Worm (Caenorhabditis elegans): ENCODE measurements around the gene Y113G7A.14.

Y113G7A.14 gene

DNA sequence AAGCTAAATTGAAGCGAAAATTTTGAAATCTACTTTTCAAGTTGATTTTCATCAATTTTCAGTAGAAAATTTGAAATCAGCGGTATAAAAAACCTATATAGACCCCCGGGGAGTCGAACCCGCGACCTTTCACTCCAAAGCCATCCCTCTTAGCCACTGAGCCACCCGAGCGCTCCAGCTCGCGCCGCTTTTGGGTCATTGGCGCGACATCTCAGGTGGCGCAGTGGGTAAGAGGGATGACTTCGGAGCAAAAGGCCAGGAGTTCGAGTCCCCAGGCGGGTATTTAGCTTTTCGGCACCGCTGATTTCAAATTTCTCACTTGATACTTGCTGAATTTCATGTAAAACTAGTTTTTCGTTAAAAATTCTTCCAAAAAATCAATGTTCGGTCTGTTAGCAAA is 11.6 kb downstream of the Y113G7A.14 start:
- TF ChIP-seq klf-2 (GFP tag; conservative IDR thresholded peaks at IDR 0.05) (0 out of 2 replicates have a peak, but pooled peaks have one; percentile 23), cog-1 (tag; optimal IDR thresholded peaks at IDR 0.05) (no peak)

DNA sequence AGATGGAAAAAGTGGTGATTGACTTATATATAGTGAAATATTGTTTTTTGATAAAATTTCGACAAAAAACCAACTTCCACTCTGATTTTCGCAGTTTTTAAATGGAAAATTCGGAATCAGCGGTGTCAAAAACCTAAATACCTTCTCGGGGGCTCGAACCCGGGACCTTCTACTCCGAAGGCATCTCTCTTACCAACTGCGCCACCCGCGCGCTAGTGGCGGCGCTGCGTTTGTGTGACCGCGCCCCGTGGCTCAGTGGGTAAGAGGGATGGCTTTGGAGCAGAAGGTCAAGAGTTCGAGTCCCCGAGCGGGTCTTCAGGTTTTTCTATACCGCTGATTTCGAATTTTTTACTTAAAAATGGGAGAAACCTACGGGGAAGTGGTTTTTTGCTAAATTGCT is 13.1 kb downstream of the Y113G7A.14 start:
- TF ChIP-seq ztf-29 (GFP tag; IDR thresholded peaks at IDR 0.05) (no peak), cog-1 (tag; optimal IDR thresholded peaks at IDR 0.05) (no peak), flt-1 (GFP tag; IDR thresholded peaks at IDR 0.05) (no peak), ztf-23 (GFP tag; IDR thresholded peaks at IDR 0.05) (no peak), tab-1 (GFP tag; IDR thresholded peaks at IDR 0.05) (no peak), klf-2 (GFP tag; conservative IDR thresholded peaks at IDR 0.05) (no peak), med-1 (GFP tag; optimal IDR thresholded peaks at IDR 0.05; ENCODE audit: insufficient read depth) (no peak), T22C8.4 (GFP tag; IDR thresholded peaks at IDR 0.05) (no peak), ref-1 (GFP tag; conservative IDR thresholded peaks at IDR 0.05) (no peak)

DNA sequence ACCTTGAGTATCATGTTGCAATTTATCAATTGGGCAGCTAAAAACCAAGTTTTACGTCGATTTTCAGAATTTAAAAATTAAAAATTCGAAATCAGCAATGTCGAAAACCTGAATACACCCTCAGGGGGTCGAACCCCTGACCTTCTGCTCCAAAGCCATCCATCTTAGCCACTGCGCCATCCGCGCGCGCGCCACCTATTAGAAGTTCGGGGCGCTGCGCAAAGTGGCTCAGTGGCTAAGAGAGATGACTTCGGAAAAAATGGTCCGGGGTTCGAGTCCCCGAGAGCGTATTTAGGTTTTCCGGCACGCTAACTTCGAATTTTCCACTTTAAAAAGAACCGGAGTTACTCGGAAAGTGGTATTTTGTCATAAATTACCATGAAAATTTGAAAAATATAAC is 13.9 kb downstream of the Y113G7A.14 start:
- no peak for TF ChIP-seq flt-1 (GFP tag; IDR thresholded peaks at IDR 0.05)
- no peak for TF ChIP-seq cog-1 (tag; optimal IDR thresholded peaks at IDR 0.05)
- no peak for TF ChIP-seq med-1 (GFP tag; optimal IDR thresholded peaks at IDR 0.05; ENCODE audit: insufficient read depth)
- no peak for TF ChIP-seq klf-2 (GFP tag; conservative IDR thresholded peaks at IDR 0.05)
- TF ChIP-seq ztf-29 (GFP tag; IDR thresholded peaks at IDR 0.05), result no peak
- TF ChIP-seq T22C8.4 (GFP tag; IDR thresholded peaks at IDR 0.05), result no peak
- TF ChIP-seq tab-1 (GFP tag; IDR thresholded peaks at IDR 0.05), result no peak
- no peak for TF ChIP-seq ref-1 (GFP tag; conservative IDR thresholded peaks at IDR 0.05)
- TF ChIP-seq ztf-23 (GFP tag; IDR thresholded peaks at IDR 0.05), result no peak

DNA sequence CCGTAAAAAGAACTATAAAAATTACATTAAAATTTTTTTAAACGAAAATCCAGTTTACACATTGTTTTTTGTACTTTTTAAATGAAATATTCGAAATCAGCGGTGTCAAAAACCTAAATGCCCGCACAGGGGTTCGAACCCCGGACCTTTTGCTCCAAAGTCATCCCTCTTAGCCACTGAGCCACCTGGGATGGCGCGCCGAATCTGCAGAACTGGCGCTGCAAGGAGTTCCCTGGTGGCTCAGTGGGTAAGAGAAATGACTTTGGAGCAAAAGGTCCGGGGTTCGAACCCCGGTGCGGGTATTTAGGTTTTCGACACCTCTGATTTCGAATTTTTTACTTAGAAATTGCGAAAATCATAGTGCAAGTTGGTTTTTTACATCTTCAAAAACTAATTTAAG is 14.6 kb downstream of the Y113G7A.14 start:
- no peak for TF ChIP-seq cog-1 (tag; optimal IDR thresholded peaks at IDR 0.05)
- TF ChIP-seq T22C8.4 (GFP tag; IDR thresholded peaks at IDR 0.05), result no peak
- TF ChIP-seq ref-1 (GFP tag; conservative IDR thresholded peaks at IDR 0.05), result no peak
- no peak for TF ChIP-seq med-1 (GFP tag; optimal IDR thresholded peaks at IDR 0.05; ENCODE audit: insufficient read depth)
- TF ChIP-seq tab-1 (GFP tag; IDR thresholded peaks at IDR 0.05), result no peak

DNA sequence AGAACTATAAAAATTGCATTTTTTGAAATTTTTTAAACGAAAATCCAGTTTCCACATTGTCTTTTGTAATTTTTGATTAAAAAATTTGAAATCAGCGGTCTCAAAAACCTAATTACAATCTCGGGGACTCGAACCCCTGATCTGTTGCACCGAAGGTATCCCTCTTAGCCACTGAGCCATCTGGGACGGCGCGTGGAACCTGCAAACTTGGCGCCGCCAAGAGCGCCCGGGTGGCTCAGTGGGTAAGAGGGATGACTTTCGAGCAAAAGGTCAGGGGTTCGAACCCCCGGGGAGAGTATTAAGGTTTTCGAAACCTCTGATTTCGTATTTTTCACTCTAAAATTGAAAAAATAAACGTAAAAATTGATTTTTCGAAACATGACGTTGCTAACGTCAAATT is 15.2 kb downstream of the Y113G7A.14 start:
- no peak for TF ChIP-seq T22C8.4 (GFP tag; IDR thresholded peaks at IDR 0.05)
- no peak for TF ChIP-seq cog-1 (tag; optimal IDR thresholded peaks at IDR 0.05)
- TF ChIP-seq med-1 (GFP tag; optimal IDR thresholded peaks at IDR 0.05; ENCODE audit: insufficient read depth), result no peak
- TF ChIP-seq ztf-23 (GFP tag; IDR thresholded peaks at IDR 0.05), result no peak
- TF ChIP-seq tab-1 (GFP tag; IDR thresholded peaks at IDR 0.05), result no peak
- TF ChIP-seq flt-1 (GFP tag; IDR thresholded peaks at IDR 0.05), result no peak
- TF ChIP-seq ref-1 (GFP tag; conservative IDR thresholded peaks at IDR 0.05), result no peak
- no peak for TF ChIP-seq ztf-29 (GFP tag; IDR thresholded peaks at IDR 0.05)
- TF ChIP-seq klf-2 (GFP tag; conservative IDR thresholded peaks at IDR 0.05), result no peak

DNA sequence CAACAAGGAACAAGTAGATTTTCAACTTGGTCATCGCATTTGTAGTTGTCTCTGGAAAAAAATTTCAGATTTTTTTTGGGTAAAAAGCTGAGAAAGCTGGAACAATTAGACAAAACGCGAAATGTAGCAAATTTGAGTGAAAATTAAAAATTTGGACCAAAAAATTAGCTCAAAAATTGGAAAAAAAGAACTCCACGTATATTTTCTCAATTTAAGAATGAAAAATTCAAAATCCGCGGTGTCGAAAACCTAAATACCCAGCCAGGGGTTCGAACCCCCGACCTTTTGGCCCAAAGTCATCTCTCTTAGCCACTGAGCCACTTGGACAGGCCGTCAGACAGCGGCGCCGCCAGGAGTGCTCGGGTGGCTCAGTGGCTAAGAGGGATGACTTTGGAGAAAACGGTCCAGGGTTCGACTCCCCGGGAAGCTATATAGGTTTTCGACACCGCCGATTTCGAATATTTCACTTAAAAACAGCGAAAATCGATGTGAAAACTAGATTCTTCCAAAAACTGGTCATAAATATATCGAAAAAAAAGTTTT is 17.6 kb downstream of the Y113G7A.14 start, which contains the start of gene ncx-1:
TSS of gene ncx-1 (minus strand) at position 51 of the 543 bp plus-strand sequence.
- TF ChIP-seq flt-1 (GFP tag; IDR thresholded peaks at IDR 0.05), result no peak
- no peak for TF ChIP-seq ref-1 (GFP tag; conservative IDR thresholded peaks at IDR 0.05)
- no peak for TF ChIP-seq klf-2 (GFP tag; conservative IDR thresholded peaks at IDR 0.05)
- TF ChIP-seq cog-1 (tag; optimal IDR thresholded peaks at IDR 0.05), result no peak
- TF ChIP-seq tab-1 (GFP tag; IDR thresholded peaks at IDR 0.05), result no peak
- no peak for TF ChIP-seq T22C8.4 (GFP tag; IDR thresholded peaks at IDR 0.05)

DNA sequence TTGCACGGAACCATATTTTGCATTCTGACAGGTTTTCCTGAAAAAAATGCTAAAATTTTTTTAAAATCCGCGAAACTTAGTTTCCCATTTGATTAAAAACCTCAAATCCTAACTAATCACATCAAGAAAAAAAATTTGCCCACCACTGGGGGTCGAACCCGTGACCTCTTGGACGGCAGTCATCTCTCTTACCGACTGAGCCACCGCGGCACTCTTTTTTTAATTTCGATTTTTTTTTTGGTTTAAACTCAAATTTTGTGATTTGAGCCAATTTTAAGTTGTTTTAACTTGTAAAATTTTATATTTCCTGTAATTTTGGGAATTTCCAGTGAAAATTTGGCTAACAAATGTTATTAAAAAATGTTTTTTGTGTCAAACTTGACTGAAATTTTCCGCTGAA is 18.5 kb downstream of the Y113G7A.14 start:
- TF ChIP-seq med-1 (GFP tag; optimal IDR thresholded peaks at IDR 0.05; ENCODE audit: insufficient read depth) (no peak), flt-1 (GFP tag; IDR thresholded peaks at IDR 0.05) (no peak), ref-1 (GFP tag; conservative IDR thresholded peaks at IDR 0.05) (no peak), ztf-23 (GFP tag; IDR thresholded peaks at IDR 0.05) (no peak)

DNA sequence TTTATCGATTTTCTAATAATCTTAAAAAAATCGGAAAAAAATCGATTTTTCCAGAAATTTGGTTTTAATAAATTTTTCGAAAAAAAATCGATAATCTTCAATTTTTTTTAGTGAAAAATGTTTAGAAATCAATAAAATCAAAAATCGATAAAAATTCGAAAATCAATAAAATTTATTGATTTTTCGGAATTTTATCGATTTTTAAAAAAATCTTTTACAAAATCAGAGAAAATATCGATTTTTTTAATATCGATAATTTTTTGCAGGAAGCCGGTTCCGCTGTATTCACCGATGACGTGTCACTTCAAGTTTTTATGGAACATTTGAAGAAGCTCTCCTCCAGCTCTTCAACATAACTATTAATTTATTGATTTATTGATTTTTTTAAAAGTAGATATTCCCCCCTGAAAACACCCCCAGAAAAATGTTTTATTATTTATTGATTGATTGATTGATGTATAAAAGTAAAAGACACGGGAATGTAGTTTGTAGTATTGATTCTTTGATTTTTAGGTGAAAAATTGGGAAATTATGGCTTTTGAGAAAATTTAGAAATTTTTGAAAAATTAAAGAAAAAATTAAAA is 33.0 kb downstream of the Y113G7A.14 start:
- TF ChIP-seq T22C8.4 (GFP tag; IDR thresholded peaks at IDR 0.05), result peak; percentile 63; the same call in 1 of the 2 replicates
- TF ChIP-seq ztf-29 (GFP tag; IDR thresholded peaks at IDR 0.05), result no peak

DNA sequence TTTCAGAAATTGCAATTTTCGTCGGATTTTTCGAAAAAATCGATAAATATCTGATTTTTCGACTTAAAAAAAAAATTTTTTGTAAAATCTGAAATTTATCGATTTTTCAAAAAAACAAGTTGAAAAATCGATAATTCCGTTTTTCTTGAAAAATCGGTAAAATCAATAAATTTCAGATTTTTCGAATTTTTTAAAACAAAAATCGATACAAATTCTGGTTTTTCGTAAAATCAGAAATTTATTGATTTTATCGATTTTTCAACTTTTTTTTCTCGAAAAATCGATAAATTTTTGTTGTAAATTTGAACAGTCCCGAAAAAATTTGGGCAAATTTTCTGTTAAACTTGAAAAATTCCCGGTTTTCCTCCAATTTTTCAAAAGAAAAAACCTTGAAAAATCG is 33.8 kb downstream of the Y113G7A.14 start:
- no peak for TF ChIP-seq ref-1 (GFP tag; conservative IDR thresholded peaks at IDR 0.05)
- no peak for TF ChIP-seq ztf-23 (GFP tag; IDR thresholded peaks at IDR 0.05)
- TF ChIP-seq flt-1 (GFP tag; IDR thresholded peaks at IDR 0.05), result no peak
- no peak for TF ChIP-seq med-1 (GFP tag; optimal IDR thresholded peaks at IDR 0.05; ENCODE audit: insufficient read depth)
- TF ChIP-seq ztf-29 (GFP tag; IDR thresholded peaks at IDR 0.05), result no peak
- TF ChIP-seq tab-1 (GFP tag; IDR thresholded peaks at IDR 0.05), result no peak
- no peak for TF ChIP-seq klf-2 (GFP tag; conservative IDR thresholded peaks at IDR 0.05)
- TF ChIP-seq T22C8.4 (GFP tag; IDR thresholded peaks at IDR 0.05), result peak; percentile 45; the same call in 1 of the 2 replicates

DNA sequence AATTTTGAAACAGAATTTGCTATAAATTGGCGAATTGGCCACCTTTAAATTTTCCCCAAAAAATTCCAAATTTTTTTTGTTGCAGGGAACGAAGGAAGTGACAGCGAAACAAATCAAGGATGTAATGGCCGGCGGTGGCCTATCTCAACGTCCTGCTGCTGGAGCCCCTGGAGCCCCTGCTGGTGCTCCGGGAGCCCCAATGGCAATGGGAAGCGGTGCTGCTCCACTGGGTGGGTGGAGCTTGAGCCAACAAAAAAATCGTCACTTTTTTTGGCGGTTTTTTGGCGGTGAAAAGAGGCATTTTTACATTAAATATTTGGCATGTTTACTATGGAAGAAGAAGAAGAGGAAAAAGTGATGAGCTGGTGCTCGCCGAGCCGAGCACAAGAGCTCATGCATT is 41.1 kb downstream of the Y113G7A.14 start:
- no peak for TF ChIP-seq ztf-29 (GFP tag; IDR thresholded peaks at IDR 0.05)
- TF ChIP-seq klf-2 (GFP tag; conservative IDR thresholded peaks at IDR 0.05), result no peak
- no peak for TF ChIP-seq T22C8.4 (GFP tag; IDR thresholded peaks at IDR 0.05)
- no peak for TF ChIP-seq med-1 (GFP tag; optimal IDR thresholded peaks at IDR 0.05; ENCODE audit: insufficient read depth)
- no peak for TF ChIP-seq tab-1 (GFP tag; IDR thresholded peaks at IDR 0.05)
- no peak for TF ChIP-seq ref-1 (GFP tag; conservative IDR thresholded peaks at IDR 0.05)
- no peak for TF ChIP-seq ztf-23 (GFP tag; IDR thresholded peaks at IDR 0.05)
- TF ChIP-seq flt-1 (GFP tag; IDR thresholded peaks at IDR 0.05), result no peak
- no peak for TF ChIP-seq cog-1 (tag; optimal IDR thresholded peaks at IDR 0.05)

Measured in whole organism, midembryonic.